Worm (Caenorhabditis elegans): ENCODE measurements around the gene cwp-4.

The cwp-4 gene

ce11 chrV:5032176-5032575 lies 21.3 kb upstream of the cwp-4 start (continued):
- TF ChIP-seq egl-43 (GFP tag; IDR thresholded peaks at IDR 0.05) (no peak), fkh-10 (GFP tag; optimal IDR thresholded peaks at IDR 0.05) (no peak), daf-16 (GFP tag; optimal IDR thresholded peaks at IDR 0.05) (no peak), daf-16 (tag; optimal IDR thresholded peaks at IDR 0.05) (peak; percentile 84), zfp-2 (tag; optimal IDR thresholded peaks at IDR 0.05) (no peak), ceh-32 (tag; optimal IDR thresholded peaks at IDR 0.05; ENCODE audit: poor library complexity) (no peak), nhr-48 (tag; optimal IDR thresholded peaks at IDR 0.05) (peak; percentile 14), nhr-41 (GFP tag; IDR thresholded peaks at IDR 0.05) (no peak), dmd-6 (GFP tag; IDR thresholded peaks at IDR 0.05) (peak; percentile 56), F26F4.8 (GFP tag; conservative IDR thresholded peaks at IDR 0.05) (no peak), mxl-3 (GFP tag; optimal IDR thresholded peaks at IDR 0.05) (peak; percentile 2), daf-8 (GFP tag; IDR thresholded peaks at IDR 0.05) (no peak), cey-2 (tag; optimal IDR thresholded peaks at IDR 0.05; ENCODE audit: borderline replicate concordance, insufficient read depth) (no peak), dmd-8 (GFP tag; IDR thresholded peaks at IDR 0.05) (no peak), spr-3 (GFP tag; optimal IDR thresholded peaks at IDR 0.05) (no peak), nhr-42 (GFP tag; IDR thresholded peaks at IDR 0.05) (no peak), unc-62 (GFP tag; optimal IDR thresholded peaks at IDR 0.05 in 1 of 2) (peak in 1 of 2 experiments; percentile 89), unc-62 (tag; optimal IDR thresholded peaks at IDR 0.05) (no peak), ZK337.2 (GFP tag; IDR thresholded peaks at IDR 0.05) (no peak), nhr-25 (tag; optimal IDR thresholded peaks at IDR 0.05; ENCODE audit: borderline replicate concordance, insufficient read depth) (no peak), lin-15B (tag; optimal IDR thresholded peaks at IDR 0.05) (no peak), arid-1 (GFP tag; conservative IDR thresholded peaks at IDR 0.05) (no peak), jun-1 (tag; optimal IDR thresholded peaks at IDR 0.05) (no peak), hlh-30 (tag; optimal IDR thresholded peaks at IDR 0.05; ENCODE audit: insufficient read depth) (peak; percentile 60), sdz-12 (GFP tag; optimal IDR thresholded peaks at IDR 0.05) (no peak), aha-1 (tag) (peak; percentile 39), attf-4 (tag; optimal IDR thresholded peaks at IDR 0.05) (no peak), hmg-1.1 (GFP tag; IDR thresholded peaks at IDR 0.05) (no peak), zip-11 (GFP tag; IDR thresholded peaks at IDR 0.05) (no peak), lir-3 (tag; optimal IDR thresholded peaks at IDR 0.05) (no peak), dpl-1 (GFP tag; optimal IDR thresholded peaks at IDR 0.05) (no peak), hlh-11 (tag; optimal IDR thresholded peaks at IDR 0.05) (peak; percentile 65), dve-1 (tag; optimal IDR thresholded peaks at IDR 0.05; ENCODE audit: insufficient read depth) (peak; percentile 34), nhr-77 (tag; optimal IDR thresholded peaks at IDR 0.05) (no peak), Y105C5A.15 (GFP tag; IDR thresholded peaks at IDR 0.05) (no peak), nhr-102 (tag; optimal IDR thresholded peaks at IDR 0.05) (peak; percentile 42), ceh-20 (GFP tag; IDR thresholded peaks at IDR 0.05) (no peak), pha-4 (GFP tag; IDR thresholded peaks at IDR 0.05) (no peak), pha-4 (tag; optimal IDR thresholded peaks at IDR 0.05) (no peak), snpc-4 (tag; optimal IDR thresholded peaks at IDR 0.05) (no peak), R02D3.7 (tag; optimal IDR thresholded peaks at IDR 0.05) (no peak), zip-2 (tag; optimal IDR thresholded peaks at IDR 0.05) (peak; percentile 26), lin-1 (GFP tag; IDR thresholded peaks at IDR 0.05) (0 out of 2 replicates have a peak, but pooled peaks have one; percentile 9), saeg-2 (GFP tag; IDR thresholded peaks at IDR 0.05) (no peak), ztf-7 (tag; optimal IDR thresholded peaks at IDR 0.05) (no peak), tra-1 (GFP tag; IDR thresholded peaks at IDR 0.05) (no peak), lin-38 (GFP tag; IDR thresholded peaks at IDR 0.05) (no peak), gei-8 (GFP tag; optimal IDR thresholded peaks at IDR 0.05) (no peak)

Measured in whole organism, L4 larva.